Worm (Caenorhabditis elegans) whole organism, L2 larva: ENCODE data around the gene F01E11.3.
A peak's percentile ranks its signal among the peaks of the same experiment; 100 is the strongest.

Experiments used
- C34F6.9 ChIP-seq: fragments of 150-350 bp; optimal IDR thresholded peaks from 2 replicates; lab custom pipeline; 2014; ENCODE audit warnings: missing biosample characterization, missing genetic modification characterization
- F13H6.1 ChIP-seq: sonication (generic microtip); optimal IDR thresholded peaks from 2 replicates; lab custom pipeline; 2016; ENCODE audit warnings: missing genetic modification characterization, missing compliant biosample characterization
- R02D3.7 ChIP-seq: fragments of 150-350 bp; optimal IDR thresholded peaks from 2 replicates; lab custom pipeline; 2014; ENCODE audit warnings: missing biosample characterization, missing genetic modification characterization
- ZK546.5 ChIP-seq: sonication (generic microtip); optimal IDR thresholded peaks from 2 replicates; lab custom pipeline; 2017; ENCODE audit warnings: missing biosample characterization, missing genetic modification characterization
- aly-2 ChIP-seq: fragments of 150-350 bp; optimal IDR thresholded peaks from 2 replicates; lab custom pipeline; 2014; ENCODE audit warnings: missing biosample characterization, missing genetic modification characterization
- ama-1 ChIP-seq: fragments of 150-350 bp; optimal IDR thresholded peaks from 2 replicates; lab custom pipeline; 2018; ENCODE audit warnings: inconsistent platforms
- blmp-1 ChIP-seq: sonication (generic microtip); optimal IDR thresholded peaks from 2 replicates; lab custom pipeline; 2017; ENCODE audit warnings: missing genetic modification characterization, mild to moderate bottlenecking, missing compliant biosample characterization, antibody characterized with exemption, moderate library complexity; ENCODE audit not compliant: insufficient read depth
- ceh-16 ChIP-seq: fragments of 150-350 bp; optimal IDR thresholded peaks from 2 replicates; lab custom pipeline; 2014; ENCODE audit warnings: missing biosample characterization, missing genetic modification characterization
- crh-2 ChIP-seq: sonication (generic microtip); optimal IDR thresholded peaks from 2 replicates; lab custom pipeline; 2017; ENCODE audit warnings: missing biosample characterization, missing genetic modification characterization
- dmd-4 ChIP-seq: sonication (generic microtip); optimal IDR thresholded peaks from 2 replicates; lab custom pipeline; 2017; ENCODE audit warnings: missing biosample characterization, missing genetic modification characterization
- egl-27 ChIP-seq: sonication (generic microtip); optimal IDR thresholded peaks from 3 replicates; lab custom pipeline; 2017; ENCODE audit warnings: missing biosample characterization, missing genetic modification reagents, missing genetic modification characterization
- elt-3 ChIP-seq: sonication (generic microtip); optimal IDR thresholded peaks from 2 replicates; lab custom pipeline; 2017; ENCODE audit warnings: missing biosample characterization, missing genetic modification characterization
- fos-1 ChIP-seq: fragments of 150-350 bp; optimal IDR thresholded peaks from 2 replicates; lab custom pipeline; 2014; ENCODE audit warnings: missing biosample characterization, missing genetic modification characterization
- lin-13 ChIP-seq: fragments of 150-350 bp; optimal IDR thresholded peaks from 2 replicates; lab custom pipeline; 2014; ENCODE audit warnings: missing biosample characterization, missing genetic modification reagents, missing genetic modification characterization
- lin-39 ChIP-seq: fragments of 150-350 bp; optimal IDR thresholded peaks from 2 replicates; lab custom pipeline; 2014; ENCODE audit warnings: missing biosample characterization, missing genetic modification reagents, missing genetic modification characterization
- lsy-2 ChIP-seq, 2 experiments: fragments of 150-350 bp in 1 of 2; sonication (generic microtip) in 1 of 2; optimal IDR thresholded peaks; 2 replicates each; lab custom pipeline; 2014 to 2017; ENCODE audit warnings: missing biosample characterization in 2 of 2, missing genetic modification characterization in 2 of 2
- mab-5 ChIP-seq: fragments of 150-350 bp; optimal IDR thresholded peaks from 2 replicates; lab custom pipeline; 2014; ENCODE audit warnings: missing biosample characterization, missing genetic modification characterization
- mdl-1 ChIP-seq, 2 experiments: fragments of 150-350 bp in 1 of 2; sonication (generic microtip) in 1 of 2; optimal IDR thresholded peaks; 2 replicates each; lab custom pipeline; 2017; ENCODE audit warnings: missing biosample characterization in 2 of 2, missing genetic modification characterization in 2 of 2
- nhr-11 ChIP-seq: fragments of 150-350 bp; optimal IDR thresholded peaks from 2 replicates; lab custom pipeline; 2014; ENCODE audit warnings: missing biosample characterization, missing genetic modification characterization
- nhr-12 ChIP-seq: fragments of 150-350 bp; optimal IDR thresholded peaks from 2 replicates; lab custom pipeline; 2014; ENCODE audit warnings: missing biosample characterization, missing genetic modification characterization
- nhr-129 ChIP-seq: fragments of 150-350 bp; optimal IDR thresholded peaks from 2 replicates; lab custom pipeline; 2014; ENCODE audit warnings: missing biosample characterization, missing genetic modification characterization
- nhr-21 ChIP-seq: fragments of 150-350 bp; optimal IDR thresholded peaks from 2 replicates; lab custom pipeline; 2014; ENCODE audit warnings: missing biosample characterization, missing genetic modification characterization
- nhr-25 ChIP-seq: fragments of 150-350 bp; sonication (generic microtip); optimal IDR thresholded peaks from 3 replicates; lab custom pipeline; 2014; ENCODE audit warnings: missing biosample characterization, missing genetic modification characterization
- nhr-6 ChIP-seq: fragments of 150-350 bp; optimal IDR thresholded peaks from 2 replicates; lab custom pipeline; 2014; ENCODE audit warnings: missing biosample characterization, missing genetic modification characterization
- nhr-77 ChIP-seq: fragments of 150-350 bp; optimal IDR thresholded peaks from 2 replicates; lab custom pipeline; 2014; ENCODE audit warnings: missing biosample characterization, missing genetic modification characterization
- peb-1 ChIP-seq: fragments of 150-350 bp; optimal IDR thresholded peaks from 2 replicates; lab custom pipeline; 2014; ENCODE audit warnings: missing biosample characterization, missing genetic modification characterization
- sem-4 ChIP-seq: fragments of 150-350 bp; optimal IDR thresholded peaks from 2 replicates; lab custom pipeline; 2014; ENCODE audit warnings: missing biosample characterization, missing genetic modification reagents, missing genetic modification characterization
- skn-1 ChIP-seq: sonication (generic microtip); optimal IDR thresholded peaks from 2 replicates; lab custom pipeline; 2017; ENCODE audit warnings: missing biosample characterization, missing genetic modification characterization
- unc-55 ChIP-seq: fragments of 150-350 bp; sonication (generic microtip); optimal IDR thresholded peaks from 3 replicates; lab custom pipeline; 2014; ENCODE audit warnings: missing biosample characterization, missing genetic modification reagents, missing genetic modification characterization
- zag-1 ChIP-seq: fragments of 150-350 bp; optimal IDR thresholded peaks from 2 replicates; lab custom pipeline; 2014; ENCODE audit warnings: missing biosample characterization, missing genetic modification characterization
- ztf-1 ChIP-seq: fragments of 200-800 bp; sonication (Bioruptor generic); conservative IDR thresholded peaks from 2 replicates; pipeline ENCODE4 v1.3.6; 2022; ENCODE audit warnings: missing genetic modification characterization, missing compliant biosample characterization
- ztf-11 ChIP-seq: sonication (generic microtip); optimal IDR thresholded peaks from 2 replicates; lab custom pipeline; 2017; ENCODE audit warnings: missing biosample characterization, missing genetic modification characterization
- ztf-4 ChIP-seq: fragments of 150-350 bp; optimal IDR thresholded peaks from 2 replicates; lab custom pipeline; 2014; ENCODE audit warnings: missing biosample characterization, missing genetic modification characterization

F01E11.3 gene

ce11 chrX:6958914-6959313 is 8.2 kb upstream of the F01E11.3 start:
- TF ChIP-seq nhr-77 (tag; lab: Kevin White, UChicago) (no peak), R02D3.7 (tag; lab: Kevin White, UChicago) (no peak), aly-2 (no peak), nhr-21 (tag; lab: Kevin White, UChicago) (no peak)
- TF ChIP-seq, all 48 proteins: peak for 0

- TF ChIP-seq peb-1 (tag; lab: Kevin White, UChicago) (no peak), sem-4 (tag; lab: Kevin White, UChicago) (no peak), skn-1 (tag; lab: Kevin White, UChicago) (no peak), nhr-12 (tag; lab: Kevin White, UChicago) (no peak), F13H6.1 (tag; lab: Kevin White, UChicago) (peak; percentile 10), ztf-4 (no peak), nhr-77 (tag; lab: Kevin White, UChicago) (no peak), ZK546.5 (tag; lab: Kevin White, UChicago) (no peak), ztf-11 (tag; lab: Kevin White, UChicago) (no peak), nhr-129 (peak; percentile 41), nhr-6 (tag; lab: Kevin White, UChicago) (no peak), ceh-16 (no peak), nhr-25 (tag; lab: Kevin White, UChicago) (no peak)
These were observed 7.6 kb upstream of the F01E11.3 start for ce11 chrX:6959534-6959933.

- no peak for TF ChIP-seq ama-1 (lab: Kevin White, UChicago)
- TF ChIP-seq egl-27 = no peak
- peak in 1 of 2 experiments; percentile 2 for TF ChIP-seq lsy-2 (tag; optimal IDR thresholded peaks at IDR 0.05; lab: Kevin White, UChicago)
- peak; percentile 13 for TF ChIP-seq C34F6.9 (tag; lab: Kevin White, UChicago)
- TF ChIP-seq, all 48 proteins: peak for 2
These were observed 4.8 kb upstream of the F01E11.3 start for ce11 chrX:6962347-6962746.

DNA sequence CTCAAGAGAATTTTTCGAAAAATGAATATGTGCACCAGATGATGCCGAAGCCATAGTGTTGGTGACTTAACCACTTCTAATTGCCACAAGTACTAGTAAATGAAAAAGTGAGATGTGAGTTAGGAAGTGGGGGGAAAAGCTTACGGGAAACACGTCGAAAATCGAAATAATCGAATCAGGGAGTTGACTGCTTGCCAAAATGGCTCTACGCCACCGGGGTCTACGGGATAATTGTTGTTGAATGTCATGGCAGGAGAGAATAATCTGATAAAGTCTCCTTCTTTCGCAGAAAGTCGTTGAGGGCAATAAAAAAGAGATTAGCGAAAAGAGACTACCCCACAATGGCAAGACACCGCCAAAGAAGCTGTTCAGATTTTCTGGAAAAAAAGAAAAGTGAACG is 3.3 kb upstream of the F01E11.3 start:
- TF ChIP-seq lin-13 (GFP tag; lab: Kevin White, UChicago) (no peak), ztf-11 (tag; lab: Kevin White, UChicago) (no peak), blmp-1 (tag; lab: Kevin White, UChicago) (no peak), nhr-77 (tag; lab: Kevin White, UChicago) (no peak), crh-2 (tag; lab: Kevin White, UChicago) (no peak), C34F6.9 (tag; lab: Kevin White, UChicago) (no peak)

DNA sequence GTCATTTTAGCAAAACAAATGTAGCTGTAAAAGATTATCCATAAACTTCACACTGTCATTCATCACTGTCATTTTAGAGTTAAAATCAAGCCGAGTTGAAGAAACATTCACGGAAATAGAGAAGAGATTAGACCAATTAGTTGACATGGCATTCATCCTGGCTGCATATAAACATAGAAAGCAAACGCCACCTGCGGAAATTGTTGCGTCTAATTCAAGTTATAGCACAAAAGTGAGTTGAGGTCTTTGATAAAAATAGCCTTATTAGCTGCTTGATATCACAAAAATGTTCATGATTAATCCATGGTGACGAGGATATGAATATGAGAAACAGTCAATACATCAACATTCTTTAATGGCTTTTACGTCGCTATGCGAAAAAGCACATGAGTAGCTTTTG is 1.4 kb downstream of the F01E11.3 start:
- TF ChIP-seq ztf-11 (tag; lab: Kevin White, UChicago) (no peak), nhr-6 (tag; lab: Kevin White, UChicago) (no peak), lin-13 (GFP tag; lab: Kevin White, UChicago) (no peak), ztf-1 (GFP tag; lab: Robert Waterston, UW) (no peak), elt-3 (tag; lab: Kevin White, UChicago) (no peak), fos-1 (no peak), lin-39 (tag; lab: Kevin White, UChicago) (no peak), skn-1 (tag; lab: Kevin White, UChicago) (no peak), nhr-25 (tag; lab: Kevin White, UChicago) (no peak), ztf-4 (no peak), zag-1 (no peak)

- TF ChIP-seq F13H6.1 (tag; lab: Kevin White, UChicago) (no peak), nhr-129 (no peak), mdl-1 (tag; optimal IDR thresholded peaks at IDR 0.05; lab: Kevin White, UChicago) (no peak), ama-1 (lab: Kevin White, UChicago) (no peak), mab-5 (tag; lab: Kevin White, UChicago) (no peak), ZK546.5 (tag; lab: Kevin White, UChicago) (no peak), fos-1 (no peak), unc-55 (GFP tag; lab: Kevin White, UChicago) (no peak), lsy-2 (tag; optimal IDR thresholded peaks at IDR 0.05; lab: Kevin White, UChicago) (no peak), dmd-4 (no peak), nhr-11 (tag; lab: Kevin White, UChicago) (no peak), ztf-11 (tag; lab: Kevin White, UChicago) (no peak)
These were observed 3.0 kb downstream of the F01E11.3 start for ce11 chrX:6970134-6970533.
